Fruit fly (Drosophila melanogaster) whole organism, wandering third instar larva: ENCODE results near the gene CG16782.

Source experiments
- Abd-B ChIP-seq: fragments of >200 bp; optimal IDR thresholded peaks from 2 replicates; lab custom pipeline; 2017; ENCODE audit warnings: missing biosample characterization, missing genetic modification characterization
- CG32264 ChIP-seq: fragments of 200-800 bp; sonication (Bioruptor generic); optimal IDR thresholded peaks from 2 replicates; lab custom pipeline; 2016; ENCODE audit warnings: missing biosample characterization, missing genetic modification characterization
- CG9705 ChIP-seq: fragments of 200-800 bp; sonication (Bioruptor generic); optimal IDR thresholded peaks from 2 replicates; lab custom pipeline; 2018; ENCODE audit warnings: missing biosample characterization, mild to moderate bottlenecking, missing genetic modification characterization
- CrebA ChIP-seq: fragments of 200-800 bp; sonication (Bioruptor generic); optimal IDR thresholded peaks from 2 replicates; lab custom pipeline; 2016; ENCODE audit warnings: missing biosample characterization, mild to moderate bottlenecking, missing genetic modification characterization, borderline replicate concordance
- Dfd ChIP-seq: fragments of >200 bp; optimal IDR thresholded peaks from 2 replicates; lab custom pipeline; 2017; ENCODE audit warnings: missing biosample characterization, missing genetic modification characterization
- Dif ChIP-seq: fragments of 200-275, 200-300 bp; sonication (Bioruptor generic); optimal IDR thresholded peaks from 2 replicates; lab custom pipeline; 2018; ENCODE audit warnings: missing biosample characterization, missing genetic modification characterization; ENCODE audit not compliant: partially characterized antibody
- GATAd ChIP-seq: sonication (Bioruptor generic); optimal IDR thresholded peaks from 2 replicates; lab custom pipeline; 2016; ENCODE audit warnings: missing biosample characterization, missing genetic modification characterization
- Hnf4 ChIP-seq: fragments of 200-800 bp; sonication (Bioruptor generic); optimal IDR thresholded peaks from 2 replicates; lab custom pipeline; 2016; ENCODE audit warnings: missing biosample characterization, mild to moderate bottlenecking, missing genetic modification characterization
- Hr78 ChIP-seq: fragments of >200 bp; optimal IDR thresholded peaks from 2 replicates; lab custom pipeline; 2017; ENCODE audit warnings: missing biosample characterization, missing genetic modification characterization
- Hr83 ChIP-seq: fragments of 200-300 bp; sonication (Bioruptor generic); optimal IDR thresholded peaks from 2 replicates; lab custom pipeline; 2016; ENCODE audit warnings: missing biosample characterization, mild to moderate bottlenecking, missing genetic modification characterization, moderate library complexity; ENCODE audit not compliant: poor library complexity, severe bottlenecking
- Jra ChIP-seq: sonication (Bioruptor generic); optimal IDR thresholded peaks from 2 replicates; lab custom pipeline; 2016; ENCODE audit warnings: missing biosample characterization, missing genetic modification characterization
- Myc ChIP-seq: fragments of >200 bp; optimal IDR thresholded peaks from 2 replicates; lab custom pipeline; 2017
- N ChIP-seq: fragments of >200 bp; optimal IDR thresholded peaks from 2 replicates; lab custom pipeline; 2018; ENCODE audit warnings: missing biosample characterization, missing external identifiers, missing genetic modification characterization
- OdsH ChIP-seq: fragments of 200-800 bp; sonication (Bioruptor generic); optimal IDR thresholded peaks from 2 replicates; lab custom pipeline; 2016; ENCODE audit warnings: missing biosample characterization, mild to moderate bottlenecking, missing genetic modification characterization
- Vsx2 ChIP-seq: fragments of 200-300, 225-300 bp; sonication (Bioruptor generic); optimal IDR thresholded peaks from 2 replicates; lab custom pipeline; 2018; ENCODE audit warnings: missing biosample characterization, missing genetic modification characterization; ENCODE audit not compliant: partially characterized antibody
- br ChIP-seq: fragments of 200-800 bp; sonication (Bioruptor generic); optimal IDR thresholded peaks from 2 replicates; lab custom pipeline; 2016; ENCODE audit warnings: missing biosample characterization, missing genetic modification characterization
- brk ChIP-seq: fragments of 200-800 bp; sonication (Bioruptor generic); optimal IDR thresholded peaks from 2 replicates; lab custom pipeline; 2016; ENCODE audit warnings: missing biosample characterization, mild to moderate bottlenecking, missing genetic modification characterization
- dl ChIP-seq, 2 experiments: fragments of 175-275, 200-275 bp in 1 of 2; fragments of 200-275 bp in 1 of 2; sonication (Bioruptor generic); optimal IDR thresholded peaks; lab custom pipeline; 2018; ENCODE audit warnings: mild to moderate bottlenecking in 2 of 2, missing biosample characterization in 2 of 2, missing genetic modification characterization in 2 of 2, moderate library complexity in 2 of 2; ENCODE audit not compliant: partially characterized antibody in 2 of 2, insufficient read depth in 1 of 2
- dmrt93B ChIP-seq: fragments of 200-800 bp; sonication (Bioruptor generic); optimal IDR thresholded peaks from 2 replicates; lab custom pipeline; 2018; ENCODE audit warnings: missing biosample characterization, mild to moderate bottlenecking, missing genetic modification characterization
- dsf ChIP-seq: sonication (Bioruptor generic); optimal IDR thresholded peaks from 2 replicates; lab custom pipeline; 2016; ENCODE audit warnings: missing biosample characterization, missing genetic modification characterization, borderline replicate concordance
- ey ChIP-seq: fragments of 200-800 bp; sonication (Bioruptor generic); optimal IDR thresholded peaks from 2 replicates; lab custom pipeline; 2016; ENCODE audit warnings: missing biosample characterization, missing genetic modification characterization
- foxo ChIP-seq, 2 experiments: fragments of 200-800 bp; sonication (Bioruptor generic); optimal IDR thresholded peaks; 2 replicates in 1 of 2; 3 replicates in 1 of 2; lab custom pipeline; 2016 to 2017; ENCODE audit warnings: missing biosample characterization in 2 of 2, missing genetic modification characterization in 2 of 2
- fru ChIP-seq: fragments of 200-800 bp; sonication (Bioruptor generic); optimal IDR thresholded peaks from 3 replicates; lab custom pipeline; 2016; ENCODE audit warnings: missing biosample characterization, mild to moderate bottlenecking, missing genetic modification characterization
- h ChIP-seq: fragments of 200-800 bp; sonication (Bioruptor generic); optimal IDR thresholded peaks from 3 replicates; lab custom pipeline; 2016; ENCODE audit warnings: missing biosample characterization, mild to moderate bottlenecking, missing genetic modification characterization
- jim ChIP-seq: fragments of 175-275, 200-325 bp; sonication (Bioruptor generic); optimal IDR thresholded peaks from 2 replicates; lab custom pipeline; 2016; ENCODE audit warnings: missing biosample characterization, mild to moderate bottlenecking, missing genetic modification characterization
- lola ChIP-seq: fragments of >200 bp; optimal IDR thresholded peaks from 2 replicates; lab custom pipeline; 2017; ENCODE audit warnings: missing biosample characterization, missing genetic modification characterization
- pan ChIP-seq: fragments of >200 bp; optimal IDR thresholded peaks from 2 replicates; lab custom pipeline; 2017
- psq ChIP-seq: fragments of 200-800 bp; sonication (Bioruptor generic); optimal IDR thresholded peaks from 3 replicates; lab custom pipeline; 2017; ENCODE audit warnings: missing biosample characterization, mild to moderate bottlenecking, missing genetic modification characterization, moderate library complexity
- rgr ChIP-seq: fragments of 200-800 bp; sonication (Bioruptor generic); optimal IDR thresholded peaks from 3 replicates; lab custom pipeline; 2016; ENCODE audit warnings: missing biosample characterization, mild to moderate bottlenecking, missing genetic modification characterization
- sage ChIP-seq: fragments of 200-800 bp; sonication (Bioruptor generic); optimal IDR thresholded peaks from 2 replicates; lab custom pipeline; 2016; ENCODE audit warnings: missing biosample characterization, mild to moderate bottlenecking, missing genetic modification characterization
- tai ChIP-seq: sonication (Bioruptor generic); optimal IDR thresholded peaks from 2 replicates; lab custom pipeline; 2016; ENCODE audit warnings: missing biosample characterization, missing genetic modification characterization
- usp ChIP-seq: fragments of >200 bp; optimal IDR thresholded peaks from 2 replicates; lab custom pipeline; 2017; ENCODE audit warnings: missing biosample characterization, missing genetic modification characterization
- woc ChIP-seq: sonication (Bioruptor generic); optimal IDR thresholded peaks from 2 replicates; lab custom pipeline; 2016; ENCODE audit warnings: missing biosample characterization, mild to moderate bottlenecking, missing genetic modification characterization

The CG16782 gene

dm6 chrX:3460140-3460642 is at the start of gene CG16782, which contains the start of gene CG10801:
Gene CG16782, minus strand, starts transcription at chrX:3460240.
Gene CG10801, plus strand, starts transcription at chrX:3460592.
- no peak for TF ChIP-seq lola (GFP tag; lab: Kevin White, UChicago)
- TF ChIP-seq fru (GFP tag; lab: Kevin White, UChicago), result no peak
- no peak for TF ChIP-seq dmrt93B
- no peak for TF ChIP-seq tai (GFP tag; lab: Kevin White, UChicago)
- TF ChIP-seq Dfd (GFP tag; lab: Kevin White, UChicago), result no peak
- no peak for TF ChIP-seq GATAd
- no peak for TF ChIP-seq Myc (lab: Kevin White, UChicago)
- TF ChIP-seq dl (GFP tag; optimal IDR thresholded peaks at IDR 0.05; lab: Kevin White, UChicago; ENCODE audit: insufficient read depth in 1 of 2, partially characterized antibody in 2 of 2), result no peak
- TF ChIP-seq Dif, result no peak

- TF ChIP-seq CG32264 (no peak), usp (GFP tag; lab: Kevin White, UChicago) (no peak), Dfd (GFP tag; lab: Kevin White, UChicago) (no peak), psq (GFP tag; lab: Kevin White, UChicago) (no peak), tai (GFP tag; lab: Kevin White, UChicago) (no peak), Hnf4 (no peak), OdsH (GFP tag; lab: Kevin White, UChicago) (no peak), Myc (lab: Kevin White, UChicago) (no peak)
These were observed 44.7 kb upstream of the CG16782 start, which contains the start of gene Gas8 for dm6 chrX:3504751-3505150. Gene Gas8, minus strand, starts transcription at chrX:3504851.

- TF ChIP-seq OdsH (GFP tag; lab: Kevin White, UChicago), result no peak
These were observed 44.2 kb upstream of the CG16782 start for dm6 chrX:3504251-3504650.

dm6 chrX:3485871-3486270 is 25.8 kb upstream of the CG16782 start:
- no peak for TF ChIP-seq woc (GFP tag; lab: Kevin White, UChicago)
- no peak for TF ChIP-seq OdsH (GFP tag; lab: Kevin White, UChicago)
- TF ChIP-seq h (GFP tag; lab: Kevin White, UChicago), result no peak
- TF ChIP-seq CrebA, result no peak
- TF ChIP-seq Vsx2 (GFP tag; lab: Kevin White, UChicago), result no peak
- no peak for TF ChIP-seq sage (GFP tag; lab: Kevin White, UChicago)
- no peak for TF ChIP-seq CG9705 (GFP tag; lab: Kevin White, UChicago)
- TF ChIP-seq psq (GFP tag; lab: Kevin White, UChicago), result no peak
- TF ChIP-seq Hnf4, result no peak
- no peak for TF ChIP-seq dmrt93B
- TF ChIP-seq pan (lab: Kevin White, UChicago), result no peak
- TF ChIP-seq tai (GFP tag; lab: Kevin White, UChicago), result no peak
- no peak for TF ChIP-seq ey (GFP tag; lab: Kevin White, UChicago)
- TF ChIP-seq foxo (GFP tag; optimal IDR thresholded peaks at IDR 0.05; lab: Kevin White, UChicago), result no peak
- TF ChIP-seq, all 38 proteins: peak for 0

dm6 chrX:3485304-3485703 is 25.3 kb upstream of the CG16782 start, which contains the start of the genes CG14270 and CG10803:
Gene CG14270, minus strand, starts transcription at chrX:3485378.
Gene CG10803, plus strand, starts transcription at chrX:3485650.
- no peak for TF ChIP-seq N (GFP tag; lab: Kevin White, UChicago)
- peak; percentile 27 for TF ChIP-seq Jra (GFP tag; lab: Kevin White, UChicago)
- TF ChIP-seq jim (GFP tag; lab: Kevin White, UChicago), result no peak
- TF ChIP-seq Hr78, result no peak
- no peak for TF ChIP-seq ey (GFP tag; lab: Kevin White, UChicago)
- no peak for TF ChIP-seq rgr (GFP tag; lab: Kevin White, UChicago)
- no peak for TF ChIP-seq lola (GFP tag; lab: Kevin White, UChicago)
- no peak for TF ChIP-seq sage (GFP tag; lab: Kevin White, UChicago)
- peak in 1 of 2 experiments; percentile 14 for TF ChIP-seq foxo (GFP tag; optimal IDR thresholded peaks at IDR 0.05; lab: Kevin White, UChicago)
- TF ChIP-seq tai (GFP tag; lab: Kevin White, UChicago), result peak; percentile 68
- TF ChIP-seq Dfd (GFP tag; lab: Kevin White, UChicago), result no peak
- TF ChIP-seq Myc (lab: Kevin White, UChicago), result no peak
- TF ChIP-seq dsf (GFP tag; lab: Kevin White, UChicago), result no peak
- peak; percentile 51 for TF ChIP-seq Hnf4
- peak; percentile 2 for TF ChIP-seq Vsx2 (GFP tag; lab: Kevin White, UChicago)
- no peak for TF ChIP-seq Hr83 (GFP tag; lab: Kevin White, UChicago)
- TF ChIP-seq pan (lab: Kevin White, UChicago), result no peak
- no peak for TF ChIP-seq OdsH (GFP tag; lab: Kevin White, UChicago)
- TF ChIP-seq Dif, result no peak
- TF ChIP-seq psq (GFP tag; lab: Kevin White, UChicago), result peak; percentile 4
- no peak for TF ChIP-seq dl (GFP tag; optimal IDR thresholded peaks at IDR 0.05; lab: Kevin White, UChicago; ENCODE audit: insufficient read depth in 1 of 2, partially characterized antibody in 2 of 2)
- no peak for TF ChIP-seq Abd-B (GFP tag; lab: Kevin White, UChicago)
- no peak for TF ChIP-seq dmrt93B
- TF ChIP-seq brk, result peak; percentile 9
- TF ChIP-seq CG9705 (GFP tag; lab: Kevin White, UChicago), result no peak
- TF ChIP-seq br, result no peak
